Fruit fly (Drosophila melanogaster) whole organism, embryonic: ENCODE results near the gene aop.

ENCODE experiments used
- B-H2 ChIP-seq: fragments of 200-800 bp; sonication (Bioruptor generic); optimal IDR thresholded peaks from 2 replicates; lab custom pipeline; 2018; ENCODE audit warnings: missing biosample characterization, mild to moderate bottlenecking, missing genetic modification characterization
- CG10147 ChIP-seq: fragments of 200-800 bp; sonication (Bioruptor generic); optimal IDR thresholded peaks from 2 replicates; lab custom pipeline; 2019; ENCODE audit warnings: missing biosample characterization, mild to moderate bottlenecking, missing genetic modification characterization, moderate library complexity
- CG10267 ChIP-seq: fragments of 200-800 bp; sonication (Bioruptor generic); optimal IDR thresholded peaks from 2 replicates; lab custom pipeline; 2018; ENCODE audit warnings: missing biosample characterization, mild to moderate bottlenecking, missing genetic modification characterization, moderate library complexity
- CG11093 ChIP-seq: fragments of 200-800 bp; sonication (Bioruptor generic); IDR thresholded peaks from 3 replicates; pipeline ENCODE4 v1.3.6; 2022; ENCODE audit warnings: missing biosample characterization, missing genetic modification characterization
- CG11247 ChIP-seq: fragments of 200-800 bp; sonication (Bioruptor generic); IDR thresholded peaks from 2 replicates; pipeline ENCODE4 v1.3.6; 2022; ENCODE audit warnings: missing biosample characterization, missing genetic modification characterization
- CG12155 ChIP-seq: fragments of 200-800 bp; sonication (Bioruptor generic); optimal IDR thresholded peaks from 3 replicates; lab custom pipeline; 2016; ENCODE audit warnings: missing biosample characterization, missing genetic modification characterization
- CG12391 ChIP-seq: fragments of 200-800 bp; sonication (Bioruptor generic); optimal IDR thresholded peaks from 3 replicates; lab custom pipeline; 2018; ENCODE audit warnings: missing biosample characterization, mild to moderate bottlenecking, missing genetic modification characterization, moderate library complexity
- CG16815 ChIP-seq: fragments of 200-800 bp; sonication (Bioruptor generic); optimal IDR thresholded peaks from 3 replicates; lab custom pipeline; 2017; ENCODE audit warnings: missing biosample characterization, mild to moderate bottlenecking, missing genetic modification characterization
- CG2712 ChIP-seq: fragments of 200-800 bp; optimal IDR thresholded peaks from 3 replicates; lab custom pipeline; 2019; ENCODE audit warnings: missing biosample characterization, mild to moderate bottlenecking, missing genetic modification characterization, moderate library complexity
- CG4328 ChIP-seq: fragments of 200-800 bp; sonication (Bioruptor generic); optimal IDR thresholded peaks from 3 replicates; lab custom pipeline; 2017; ENCODE audit warnings: missing biosample characterization, missing genetic modification reagents, missing genetic modification characterization
- CG6272 ChIP-seq: fragments of 200-800 bp; sonication (Bioruptor generic); IDR thresholded peaks from 2 replicates; pipeline ENCODE4 v1.3.6; 2022; ENCODE audit warnings: missing biosample characterization, missing genetic modification characterization
- CG6683 ChIP-seq: fragments of 200-800 bp; sonication (Bioruptor generic); optimal IDR thresholded peaks from 2 replicates; lab custom pipeline; 2017; ENCODE audit warnings: missing biosample characterization, mild to moderate bottlenecking, missing genetic modification characterization, missing genetic modification reagents
- CG6765 ChIP-seq: fragments of 200-800 bp; sonication (Bioruptor generic); optimal IDR thresholded peaks from 3 replicates; lab custom pipeline; 2017; ENCODE audit warnings: missing biosample characterization, mild to moderate bottlenecking, missing genetic modification characterization
- CG6791 ChIP-seq: fragments of 200-800 bp; sonication (Bioruptor generic); IDR thresholded peaks from 3 replicates; pipeline ENCODE4 v1.3.6; 2022; ENCODE audit warnings: missing biosample characterization, missing genetic modification characterization; ENCODE audit not compliant: partially characterized antibody
- CG9609 ChIP-seq: fragments of 200-800 bp; sonication (Bioruptor generic); optimal IDR thresholded peaks from 3 replicates; lab custom pipeline; 2016; ENCODE audit warnings: missing biosample characterization, missing genetic modification characterization
- CG9797 ChIP-seq: fragments of 200-800 bp; sonication (Bioruptor generic); optimal IDR thresholded peaks from 3 replicates; lab custom pipeline; 2018; ENCODE audit warnings: missing biosample characterization, mild to moderate bottlenecking, missing genetic modification characterization
- CrebB ChIP-seq: fragments of 200-800 bp; sonication (Bioruptor generic); optimal IDR thresholded peaks from 3 replicates; lab custom pipeline; 2018; ENCODE audit warnings: missing biosample characterization, mild to moderate bottlenecking, missing genetic modification characterization
- Dad ChIP-seq: fragments of 200-800 bp; sonication (Bioruptor generic); optimal IDR thresholded peaks from 3 replicates; lab custom pipeline; 2016; ENCODE audit warnings: missing biosample characterization, missing genetic modification characterization
- Deaf1 ChIP-seq: fragments of 200-800 bp; optimal IDR thresholded peaks from 3 replicates; lab custom pipeline; 2019; ENCODE audit warnings: missing biosample characterization, mild to moderate bottlenecking, missing genetic modification characterization, moderate library complexity
- HLH4C ChIP-seq: fragments of 200-800 bp; sonication (Bioruptor generic); IDR thresholded peaks from 3 replicates; pipeline ENCODE4 v1.3.6; 2022; ENCODE audit warnings: missing biosample characterization, missing genetic modification characterization; ENCODE audit not compliant: partially characterized antibody
- Hand ChIP-seq: fragments of 200-800 bp; sonication (Bioruptor generic); optimal IDR thresholded peaks from 2 replicates; lab custom pipeline; 2017; ENCODE audit warnings: mild to moderate bottlenecking, missing biosample characterization, missing genetic modification reagents, missing genetic modification characterization
- HmgZ ChIP-seq: fragments of 200-800 bp; sonication (Bioruptor generic); optimal IDR thresholded peaks from 2 replicates; lab custom pipeline; 2018; ENCODE audit warnings: missing biosample characterization, mild to moderate bottlenecking, missing genetic modification characterization
- Hmr ChIP-seq: fragments of 200-800 bp; sonication (Bioruptor generic); optimal IDR thresholded peaks from 3 replicates; lab custom pipeline; 2017; ENCODE audit warnings: mild to moderate bottlenecking, missing biosample characterization, missing genetic modification reagents, missing genetic modification characterization
- Mad ChIP-seq: fragments of 200-800 bp; sonication (Bioruptor generic); optimal IDR thresholded peaks from 2 replicates; lab custom pipeline; 2016; ENCODE audit warnings: missing biosample characterization, missing genetic modification characterization
- Myb ChIP-seq: fragments of 200-800 bp; sonication (Bioruptor generic); optimal IDR thresholded peaks from 2 replicates; lab custom pipeline; 2016; ENCODE audit warnings: missing biosample characterization, missing genetic modification characterization
- NC2β ChIP-seq: fragments of 200-800 bp; sonication (Bioruptor generic); optimal IDR thresholded peaks from 2 replicates; lab custom pipeline; 2016; ENCODE audit warnings: missing biosample characterization, missing genetic modification characterization
- PHDP ChIP-seq: fragments of 200-800 bp; sonication (Bioruptor generic); optimal IDR thresholded peaks from 3 replicates; lab custom pipeline; 2018; ENCODE audit warnings: missing biosample characterization, mild to moderate bottlenecking, missing genetic modification characterization, moderate library complexity
- Side ChIP-seq: fragments of 200-800 bp; sonication (Bioruptor generic); optimal IDR thresholded peaks from 2 replicates; lab custom pipeline; 2016; ENCODE audit warnings: missing biosample characterization, missing genetic modification characterization
- bbx ChIP-seq: fragments of 200-800 bp; sonication (Bioruptor generic); IDR thresholded peaks from 2 replicates; pipeline ENCODE4 v1.3.6; 2022; ENCODE audit warnings: missing biosample characterization, missing genetic modification characterization; ENCODE audit not compliant: partially characterized antibody
- ci ChIP-seq: fragments of 200-800 bp; sonication (Bioruptor generic); IDR thresholded peaks from 3 replicates; pipeline ENCODE4 v1.3.6; 2022; ENCODE audit warnings: missing biosample characterization, missing genetic modification characterization
- da ChIP-seq: fragments of 200-800 bp; sonication (Bioruptor generic); optimal IDR thresholded peaks from 2 replicates; lab custom pipeline; 2016; ENCODE audit warnings: missing biosample characterization, missing genetic modification characterization
- danr ChIP-seq: fragments of 200-800 bp; sonication (Bioruptor generic); IDR thresholded peaks from 2 replicates; pipeline ENCODE4 v1.3.6; 2022; ENCODE audit warnings: missing biosample characterization, missing genetic modification characterization
- dm ChIP-seq: fragments of 200-800 bp; sonication (Bioruptor generic); optimal IDR thresholded peaks from 3 replicates; lab custom pipeline; 2016; ENCODE audit warnings: missing biosample characterization, missing genetic modification characterization
- ems ChIP-seq: fragments of 200-800 bp; sonication (Bioruptor generic); optimal IDR thresholded peaks from 3 replicates; lab custom pipeline; 2016; ENCODE audit warnings: missing biosample characterization, missing genetic modification characterization
- en ChIP-seq: fragments of 200-800 bp; sonication (Bioruptor generic); optimal IDR thresholded peaks from 2 replicates; lab custom pipeline; 2016; ENCODE audit warnings: missing biosample characterization, missing genetic modification characterization
- eyg ChIP-seq: fragments of 200-800 bp; sonication (Bioruptor generic); optimal IDR thresholded peaks from 3 replicates; lab custom pipeline; 2016; ENCODE audit warnings: missing biosample characterization, missing genetic modification characterization
- hkb ChIP-seq, 2 experiments: fragments of 200-800 bp in 1 of 2; fragments of >200 bp in 1 of 2; sonication (Bioruptor generic) in 1 of 2; IDR thresholded peaks in 1 of 2; optimal IDR thresholded peaks in 1 of 2; 2 replicates each; pipeline versions ENCODE4 v1.3.6 to Lab custom; 2017 to 2022; ENCODE audit warnings: missing biosample characterization in 1 of 2, missing genetic modification characterization in 1 of 2
- ind ChIP-seq: fragments of 200-800 bp; sonication (Bioruptor generic); optimal IDR thresholded peaks from 3 replicates; lab custom pipeline; 2016; ENCODE audit warnings: missing biosample characterization, missing genetic modification characterization
- kay ChIP-seq: fragments of 200-800 bp; sonication (Bioruptor generic); optimal IDR thresholded peaks from 2 replicates; lab custom pipeline; 2016; ENCODE audit warnings: missing biosample characterization, missing genetic modification characterization
- lilli ChIP-seq: fragments of 200-800 bp; sonication (Bioruptor generic); optimal IDR thresholded peaks from 3 replicates; lab custom pipeline; 2016; ENCODE audit warnings: missing biosample characterization, missing genetic modification characterization
- lola ChIP-seq, 3 experiments: fragments of >200 bp in 2 of 3; fragments of 200-800 bp in 1 of 3; sonication (Bioruptor generic) in 1 of 3; optimal IDR thresholded peaks; 2 replicates each; lab custom pipeline; 2017 to 2019; ENCODE audit warnings: missing biosample characterization in 3 of 3, missing genetic modification characterization in 3 of 3, mild to moderate bottlenecking in 1 of 3, moderate library complexity in 1 of 3
- onecut ChIP-seq: fragments of 200-800 bp; sonication (Bioruptor generic); IDR thresholded peaks from 2 replicates; pipeline ENCODE4 v1.3.6; 2022; ENCODE audit warnings: missing biosample characterization, missing genetic modification characterization
- pnt ChIP-seq: fragments of 200-800 bp; sonication (Bioruptor generic); optimal IDR thresholded peaks from 3 replicates; lab custom pipeline; 2016; ENCODE audit warnings: missing biosample characterization, missing genetic modification characterization
- psq ChIP-seq: fragments of 200-800 bp; sonication (Bioruptor generic); optimal IDR thresholded peaks from 2 replicates; lab custom pipeline; 2017; ENCODE audit warnings: missing biosample characterization, missing genetic modification characterization
- pzg ChIP-seq: fragments of 200-800 bp; sonication (Bioruptor generic); optimal IDR thresholded peaks from 3 replicates; lab custom pipeline; 2018; ENCODE audit warnings: missing biosample characterization, mild to moderate bottlenecking, missing genetic modification characterization, moderate library complexity
- schlank ChIP-seq: fragments of 200-800 bp; sonication (Bioruptor generic); optimal IDR thresholded peaks from 2 replicates; lab custom pipeline; 2018; ENCODE audit warnings: missing biosample characterization, mild to moderate bottlenecking, missing genetic modification characterization
- scrt ChIP-seq: fragments of 200-800 bp; sonication (Bioruptor generic); optimal IDR thresholded peaks from 2 replicates; lab custom pipeline; 2018; ENCODE audit warnings: missing biosample characterization, mild to moderate bottlenecking, missing genetic modification characterization, moderate library complexity
- sug ChIP-seq: fragments of 200-800 bp; optimal IDR thresholded peaks from 2 replicates; lab custom pipeline; 2019; ENCODE audit warnings: missing biosample characterization, mild to moderate bottlenecking, missing genetic modification characterization, moderate library complexity
- tna ChIP-seq: fragments of 200-800 bp; sonication (Bioruptor generic); IDR thresholded peaks from 2 replicates; pipeline ENCODE4 v1.3.6; 2022; ENCODE audit warnings: missing biosample characterization, missing genetic modification characterization; ENCODE audit not compliant: partially characterized antibody
- trh ChIP-seq: fragments of 200-800 bp; sonication (Bioruptor generic); optimal IDR thresholded peaks from 2 replicates; lab custom pipeline; 2016; ENCODE audit warnings: missing biosample characterization, missing genetic modification characterization
- wek ChIP-seq: fragments of 200-800 bp; sonication (Bioruptor generic); optimal IDR thresholded peaks from 3 replicates; lab custom pipeline; 2018; ENCODE audit warnings: missing biosample characterization, mild to moderate bottlenecking, missing genetic modification characterization, moderate library complexity

Gene aop

dm6 chr2L:2227316-2227715 lies 48.8 kb upstream of the aop start (continued):
- no peak for TF ChIP-seq sug (tag; lab: Kevin White, UChicago)
- no peak for TF ChIP-seq bbx (GFP tag; lab: Robert Waterston, UW)
- peak; percentile 51 for TF ChIP-seq PHDP
- TF ChIP-seq CG12391 (tag; lab: Kevin White, UChicago): peak; percentile 37
- TF ChIP-seq CG6272 (GFP tag; lab: Robert Waterston, UW): no peak
- TF ChIP-seq lola (GFP tag; optimal IDR thresholded peaks at IDR 0.05; lab: Kevin White, UChicago): no peak
- TF ChIP-seq hkb (optimal IDR thresholded peaks at IDR 0.05; lab: Kevin White, UChicago): no peak
- peak; percentile 73 for TF ChIP-seq hkb (GFP tag; IDR thresholded peaks at IDR 0.05; lab: Robert Waterston, UW)
- no peak for TF ChIP-seq da
- TF ChIP-seq CG6683 (GFP tag; lab: Kevin White, UChicago): no peak
- TF ChIP-seq pzg: no peak
- peak; percentile 40 for TF ChIP-seq Hmr (GFP tag; lab: Kevin White, UChicago)
- peak; percentile 43 for TF ChIP-seq Mad (GFP tag; lab: Kevin White, UChicago)
- no peak for TF ChIP-seq danr (GFP tag; lab: Robert Waterston, UW)
- TF ChIP-seq CG11093 (GFP tag; lab: Robert Waterston, UW): no peak
- no peak for TF ChIP-seq HLH4C (GFP tag; lab: Robert Waterston, UW)
- TF ChIP-seq lilli (GFP tag; lab: Kevin White, UChicago): peak; percentile 48
- no peak for TF ChIP-seq CrebB
- no peak for TF ChIP-seq schlank (tag; lab: Kevin White, UChicago)
- peak; percentile 14 for TF ChIP-seq pnt (GFP tag; lab: Kevin White, UChicago)
- peak; percentile 49 for TF ChIP-seq ind (GFP tag; lab: Kevin White, UChicago)
- no peak for TF ChIP-seq CG16815 (GFP tag; lab: Kevin White, UChicago)
- peak; percentile 30 for TF ChIP-seq CG2712 (tag; lab: Kevin White, UChicago)
- peak; percentile 47 for TF ChIP-seq onecut (GFP tag; lab: Robert Waterston, UW)
- peak; percentile 3 for TF ChIP-seq NC2β (GFP tag; lab: Kevin White, UChicago)
- TF ChIP-seq Myb: no peak
- peak; percentile 40 for TF ChIP-seq wek
- no peak for TF ChIP-seq HmgZ
- no peak for TF ChIP-seq CG6765 (GFP tag; lab: Kevin White, UChicago)
- peak; percentile 9 for TF ChIP-seq CG10267 (tag; lab: Kevin White, UChicago)
- no peak for TF ChIP-seq eyg
- no peak for TF ChIP-seq en
- no peak for TF ChIP-seq CG6791 (GFP tag; lab: Robert Waterston, UW)
- no peak for TF ChIP-seq tna (GFP tag; lab: Robert Waterston, UW)
- TF ChIP-seq CG11247 (GFP tag; lab: Robert Waterston, UW): peak; percentile 26; the same call in 1 of the 2 replicates
- peak; percentile 6 for TF ChIP-seq Side (GFP tag; lab: Kevin White, UChicago)
- no peak for TF ChIP-seq psq (GFP tag; lab: Kevin White, UChicago)
- no peak for TF ChIP-seq Deaf1 (tag; lab: Kevin White, UChicago)
- TF ChIP-seq scrt (GFP tag; lab: Kevin White, UChicago): no peak
- TF ChIP-seq trh: no peak
- TF ChIP-seq B-H2 (GFP tag; lab: Kevin White, UChicago): no peak
- TF ChIP-seq Hand (GFP tag; lab: Kevin White, UChicago): no peak
- TF ChIP-seq CG10147 (GFP tag; lab: Kevin White, UChicago): no peak
- TF ChIP-seq kay: no peak
- TF ChIP-seq CG12155: no peak
- no peak for TF ChIP-seq Dad (GFP tag; lab: Kevin White, UChicago)
- TF ChIP-seq dm (GFP tag; lab: Kevin White, UChicago): no peak
- no peak for TF ChIP-seq CG9609 (GFP tag; lab: Kevin White, UChicago)
- TF ChIP-seq ci: peak; percentile 91
- peak; percentile 30 for TF ChIP-seq CG4328
- no peak for TF ChIP-seq ems (GFP tag; lab: Kevin White, UChicago)
- no peak for TF ChIP-seq CG9797 (GFP tag; lab: Kevin White, UChicago)
